Worm (Caenorhabditis elegans) whole organism, young adult: Measurements from ENCODE around the gene npp-5.

Source experiments
- B0035.1 ChIP-seq: sonication (generic microtip); optimal IDR thresholded peaks from 2 replicates; lab custom pipeline; 2016; ENCODE audit warnings: missing genetic modification characterization, mild to moderate bottlenecking, missing compliant biosample characterization, missing genotype, missing genetic modification reagents
- C17E4.6 ChIP-seq: fragments of 200-800 bp; sonication (Bioruptor generic); IDR thresholded peaks from 2 replicates; pipeline ENCODE4 v1.3.6; 2022; ENCODE audit warnings: missing genetic modification reagents, missing genetic modification characterization, missing compliant biosample characterization
- F37B4.10 ChIP-seq: fragments of 200-800 bp; sonication (Bioruptor generic); IDR thresholded peaks from 2 replicates; pipeline ENCODE4 v1.3.6; 2022; ENCODE audit warnings: missing genetic modification characterization, missing compliant biosample characterization
- F49E8.2 ChIP-seq: sonication (generic microtip); optimal IDR thresholded peaks from 3 replicates; lab custom pipeline; 2017; ENCODE audit warnings: missing genetic modification characterization, mild to moderate bottlenecking, missing compliant biosample characterization, antibody characterized with exemption, moderate library complexity; ENCODE audit not compliant: insufficient read depth
- K11D2.4 ChIP-seq: fragments of 200-800 bp; sonication (Bioruptor generic); IDR thresholded peaks from 2 replicates; pipeline ENCODE4 v1.3.6; 2022; ENCODE audit warnings: missing genetic modification reagents, missing genetic modification characterization, missing compliant biosample characterization
- Y53G8AR.9 ChIP-seq: fragments of 200-800 bp; sonication (Bioruptor generic); conservative IDR thresholded peaks from 2 replicates; pipeline ENCODE4 v1.3.6; 2022; ENCODE audit warnings: missing genetic modification reagents, missing genetic modification characterization, missing compliant biosample characterization
- Y67H2A.10 ChIP-seq: fragments of 200-800 bp; sonication (Bioruptor generic); conservative IDR thresholded peaks from 2 replicates; pipeline ENCODE4 v1.3.6; 2022; ENCODE audit warnings: missing genetic modification reagents, missing genetic modification characterization, missing compliant biosample characterization
- aptf-3 ChIP-seq: fragments of 200-800 bp; sonication (Bioruptor generic); IDR thresholded peaks from 2 replicates; pipeline ENCODE4 v1.3.6; 2022; ENCODE audit warnings: missing genetic modification characterization, missing compliant biosample characterization
- atf-7 ChIP-seq: sonication (generic microtip); optimal IDR thresholded peaks from 2 replicates; lab custom pipeline; 2017; ENCODE audit warnings: mild to moderate bottlenecking, missing genetic modification characterization, missing compliant biosample characterization
- attf-5 ChIP-seq: fragments of 200-800 bp; sonication (Bioruptor generic); optimal IDR thresholded peaks from 2 replicates; lab custom pipeline; 2018; ENCODE audit warnings: mild to moderate bottlenecking, missing genetic modification characterization, missing compliant biosample characterization
- cebp-1 ChIP-seq, 2 experiments: fragments of 200-800 bp in 1 of 2; sonication (Bioruptor generic) in 1 of 2; sonication (generic microtip) in 1 of 2; IDR thresholded peaks in 1 of 2; optimal IDR thresholded peaks in 1 of 2; 2 replicates each; pipeline versions ENCODE4 v1.3.6 to Lab custom; 2017 to 2022; ENCODE audit warnings: missing compliant biosample characterization in 2 of 2, missing genetic modification characterization in 2 of 2, mild to moderate bottlenecking in 1 of 2, missing genetic modification reagents in 1 of 2, moderate library complexity in 1 of 2
- cebp-2 ChIP-seq: fragments of 200-800 bp; sonication (Bioruptor generic); IDR thresholded peaks from 2 replicates; pipeline ENCODE4 v1.3.6; 2022; ENCODE audit warnings: missing genetic modification characterization, missing compliant biosample characterization
- ceh-79 ChIP-seq: sonication (generic microtip); optimal IDR thresholded peaks from 2 replicates; lab custom pipeline; 2017; ENCODE audit warnings: mild to moderate bottlenecking, missing genetic modification characterization, missing compliant biosample characterization
- chd-7 ChIP-seq: sonication (generic microtip); optimal IDR thresholded peaks from 2 replicates; lab custom pipeline; 2016; ENCODE audit warnings: mild to moderate bottlenecking, missing genetic modification characterization, moderate library complexity, missing compliant biosample characterization
- egl-18 ChIP-seq: fragments of 200-800 bp; sonication (Bioruptor generic); IDR thresholded peaks from 2 replicates; pipeline ENCODE4 v1.3.6; 2022; ENCODE audit warnings: missing genetic modification reagents, missing genetic modification characterization, missing compliant biosample characterization
- egl-44 ChIP-seq: fragments of 200-800 bp; sonication (Bioruptor generic); IDR thresholded peaks from 2 replicates; pipeline ENCODE4 v1.3.6; 2022; ENCODE audit warnings: missing genetic modification reagents, missing genetic modification characterization, missing compliant biosample characterization
- ekl-4 ChIP-seq: fragments of 200-800 bp; sonication (Bioruptor generic); IDR thresholded peaks from 2 replicates; pipeline ENCODE4 v1.3.6; 2022; ENCODE audit warnings: missing genetic modification reagents, missing genetic modification characterization, missing compliant biosample characterization
- him-1 ChIP-seq: sonication (generic microtip); optimal IDR thresholded peaks from 2 replicates; lab custom pipeline; 2016; ENCODE audit warnings: missing genotype, missing genetic modification reagents, missing genetic modification characterization, missing compliant biosample characterization
- hmg-1.2 ChIP-seq: fragments of 200-800 bp; sonication (Bioruptor generic); IDR thresholded peaks from 2 replicates; pipeline ENCODE4 v1.3.6; 2022; ENCODE audit warnings: missing genetic modification reagents, missing genetic modification characterization, missing compliant biosample characterization
- hmg-20 ChIP-seq: fragments of 200-800 bp; sonication (Bioruptor generic); IDR thresholded peaks from 2 replicates; pipeline ENCODE4 v1.3.6; 2022; ENCODE audit warnings: missing genetic modification reagents, missing genetic modification characterization, missing compliant biosample characterization
- hrde-1 ChIP-seq: sonication (generic microtip); optimal IDR thresholded peaks from 2 replicates; lab custom pipeline; 2016; ENCODE audit warnings: missing genetic modification characterization, mild to moderate bottlenecking, missing compliant biosample characterization, moderate library complexity, missing genotype, missing genetic modification reagents, borderline replicate concordance
- hsf-1 ChIP-seq: fragments of 200-800 bp; sonication (Bioruptor generic); IDR thresholded peaks from 2 replicates; pipeline ENCODE4 v1.3.6; 2022; ENCODE audit warnings: missing genetic modification reagents, missing genetic modification characterization, missing compliant biosample characterization
- lin-26 ChIP-seq: fragments of 200-800 bp; sonication (Bioruptor generic); IDR thresholded peaks from 2 replicates; pipeline ENCODE4 v1.3.6; 2022; ENCODE audit warnings: missing genetic modification reagents, missing genetic modification characterization, missing compliant biosample characterization
- lin-54 ChIP-seq: fragments of 200-800 bp; sonication (Bioruptor generic); optimal IDR thresholded peaks from 2 replicates; lab custom pipeline; 2018; ENCODE audit warnings: mild to moderate bottlenecking, missing genetic modification characterization, missing compliant biosample characterization
- lir-1 ChIP-seq: fragments of 200-800 bp; sonication (Bioruptor generic); conservative IDR thresholded peaks from 2 replicates; pipeline ENCODE4 v1.3.6; 2022; ENCODE audit warnings: missing genetic modification reagents, missing genetic modification characterization, missing compliant biosample characterization
- lsl-1 ChIP-seq: fragments of 200-800 bp; sonication (Bioruptor generic); optimal IDR thresholded peaks from 2 replicates; lab custom pipeline; 2018; ENCODE audit warnings: mild to moderate bottlenecking, missing genetic modification characterization, moderate library complexity, missing compliant biosample characterization
- lsy-27 ChIP-seq: sonication (generic microtip); optimal IDR thresholded peaks from 2 replicates; lab custom pipeline; 2017; ENCODE audit warnings: missing genetic modification characterization, mild to moderate bottlenecking, missing compliant biosample characterization, antibody characterized with exemption, missing genotype, borderline replicate concordance; ENCODE audit not compliant: insufficient read depth
- madf-8 ChIP-seq: fragments of 200-800 bp; sonication (Bioruptor generic); conservative IDR thresholded peaks from 2 replicates; pipeline ENCODE4 v1.3.6; 2022; ENCODE audit warnings: missing genetic modification reagents, missing genetic modification characterization, missing compliant biosample characterization
- nhr-120 ChIP-seq: fragments of 200-800 bp; sonication (Bioruptor generic); IDR thresholded peaks from 2 replicates; pipeline ENCODE4 v1.3.6; 2022; ENCODE audit warnings: missing genetic modification characterization, missing compliant biosample characterization
- pbrm-1 ChIP-seq: fragments of 200-800 bp; sonication (Bioruptor generic); IDR thresholded peaks from 2 replicates; pipeline ENCODE4 v1.3.6; 2022; ENCODE audit warnings: missing genetic modification reagents, missing genetic modification characterization, missing compliant biosample characterization
- pha-4 ChIP-seq: fragments of 150-350 bp; sonication (generic microtip); optimal IDR thresholded peaks from 2 replicates; lab custom pipeline; 2014; ENCODE audit warnings: missing biosample characterization, missing genetic modification reagents, missing genetic modification characterization
- repo-1 ChIP-seq: sonication (generic microtip); optimal IDR thresholded peaks from 2 replicates; lab custom pipeline; 2017; ENCODE audit warnings: mild to moderate bottlenecking, missing genetic modification characterization, missing compliant biosample characterization
- snpc-3.4 ChIP-seq: sonication (generic microtip); optimal IDR thresholded peaks from 2 replicates; lab custom pipeline; 2017; ENCODE audit warnings: missing genetic modification characterization, mild to moderate bottlenecking, missing compliant biosample characterization, antibody characterized with exemption, moderate library complexity, missing genotype, missing genetic modification reagents
- tbp1 ChIP-seq: fragments of 200-800 bp; sonication (Bioruptor generic); optimal IDR thresholded peaks from 2 replicates; lab custom pipeline; 2018; ENCODE audit warnings: mild to moderate bottlenecking, missing genetic modification characterization, missing compliant biosample characterization
- ztf-18 ChIP-seq: sonication (generic microtip); optimal IDR thresholded peaks from 2 replicates; lab custom pipeline; 2016; ENCODE audit warnings: missing genotype, mild to moderate bottlenecking, missing genetic modification characterization, missing compliant biosample characterization
- ztf-26 ChIP-seq: sonication (generic microtip); optimal IDR thresholded peaks from 2 replicates; lab custom pipeline; 2017; ENCODE audit warnings: missing genetic modification characterization, missing compliant biosample characterization
- ztf-28 ChIP-seq: fragments of 200-800 bp; sonication (Bioruptor generic); IDR thresholded peaks from 2 replicates; pipeline ENCODE4 v1.3.6; 2022; ENCODE audit warnings: missing genetic modification reagents, missing genetic modification characterization, missing compliant biosample characterization
- ztf-3 ChIP-seq: fragments of 200-800 bp; sonication (Bioruptor generic); optimal IDR thresholded peaks from 2 replicates; lab custom pipeline; 2018; ENCODE audit warnings: mild to moderate bottlenecking, missing genetic modification characterization, missing compliant biosample characterization

npp-5 gene

ce11 chrII:11644535-11644934 is 44.9 kb upstream of the npp-5 start:
- TF ChIP-seq K11D2.4 (no peak), nhr-120 (GFP tag; lab: Robert Waterston, UW) (no peak), C17E4.6 (no peak), ztf-28 (GFP tag; lab: Robert Waterston, UW) (no peak), pha-4 (tag; lab: Kevin White, UChicago) (no peak), lsl-1 (GFP tag; lab: Kevin White, UChicago) (no peak), cebp-2 (GFP tag; lab: Robert Waterston, UW) (no peak), egl-18 (GFP tag; lab: Robert Waterston, UW) (no peak), lin-26 (no peak), madf-8 (GFP tag; lab: Robert Waterston, UW) (no peak), ekl-4 (no peak), ztf-18 (tag; lab: Kevin White, UChicago) (no peak), tbp1 (GFP tag; lab: Kevin White, UChicago) (no peak), hrde-1 (tag; lab: Kevin White, UChicago) (no peak)
- TF ChIP-seq, all 124 proteins: peak for 0

- TF ChIP-seq lin-54 (GFP tag; lab: Kevin White, UChicago) (no peak), repo-1 (tag; lab: Kevin White, UChicago) (no peak), cebp-1 (GFP tag; IDR thresholded peaks at IDR 0.05; lab: Robert Waterston, UW) (no peak), cebp-1 (tag; optimal IDR thresholded peaks at IDR 0.05; lab: Kevin White, UChicago) (no peak), hsf-1 (GFP tag; lab: Robert Waterston, UW) (no peak), atf-7 (tag; lab: Kevin White, UChicago) (no peak), attf-5 (GFP tag; lab: Kevin White, UChicago) (no peak), aptf-3 (GFP tag; lab: Robert Waterston, UW) (no peak), Y67H2A.10 (GFP tag; lab: Robert Waterston, UW) (no peak), F49E8.2 (no peak), hmg-20 (GFP tag; lab: Robert Waterston, UW) (no peak), ceh-79 (tag; lab: Kevin White, UChicago) (no peak), him-1 (tag; lab: Kevin White, UChicago) (no peak), Y53G8AR.9 (GFP tag; lab: Robert Waterston, UW) (no peak), egl-44 (GFP tag; lab: Robert Waterston, UW) (no peak), egl-18 (GFP tag; lab: Robert Waterston, UW) (no peak), lsy-27 (tag; lab: Kevin White, UChicago) (no peak), F37B4.10 (no peak)
Measured at ce11 chrII:11642736-11643135, 43.1 kb upstream of the npp-5 start.

ce11 chrII:11642025-11642424 is 42.4 kb upstream of the npp-5 start:
- TF ChIP-seq B0035.1 (tag; lab: Kevin White, UChicago): no peak
- no peak for TF ChIP-seq pbrm-1 (GFP tag; lab: Robert Waterston, UW)
- no peak for TF ChIP-seq lir-1 (GFP tag; lab: Robert Waterston, UW)
- TF ChIP-seq snpc-3.4 (tag; lab: Kevin White, UChicago): no peak
- TF ChIP-seq hmg-1.2 (GFP tag; lab: Robert Waterston, UW): no peak
- TF ChIP-seq ztf-26 (tag; lab: Kevin White, UChicago): peak; percentile 72
- TF ChIP-seq chd-7 (tag; lab: Kevin White, UChicago): no peak
- TF ChIP-seq ztf-3: no peak
